Fruit fly (Drosophila melanogaster): Measurements from ENCODE around the gene CG12229.
A peak's percentile ranks its signal among the peaks of the same experiment; 100 is the strongest.

DNA sequence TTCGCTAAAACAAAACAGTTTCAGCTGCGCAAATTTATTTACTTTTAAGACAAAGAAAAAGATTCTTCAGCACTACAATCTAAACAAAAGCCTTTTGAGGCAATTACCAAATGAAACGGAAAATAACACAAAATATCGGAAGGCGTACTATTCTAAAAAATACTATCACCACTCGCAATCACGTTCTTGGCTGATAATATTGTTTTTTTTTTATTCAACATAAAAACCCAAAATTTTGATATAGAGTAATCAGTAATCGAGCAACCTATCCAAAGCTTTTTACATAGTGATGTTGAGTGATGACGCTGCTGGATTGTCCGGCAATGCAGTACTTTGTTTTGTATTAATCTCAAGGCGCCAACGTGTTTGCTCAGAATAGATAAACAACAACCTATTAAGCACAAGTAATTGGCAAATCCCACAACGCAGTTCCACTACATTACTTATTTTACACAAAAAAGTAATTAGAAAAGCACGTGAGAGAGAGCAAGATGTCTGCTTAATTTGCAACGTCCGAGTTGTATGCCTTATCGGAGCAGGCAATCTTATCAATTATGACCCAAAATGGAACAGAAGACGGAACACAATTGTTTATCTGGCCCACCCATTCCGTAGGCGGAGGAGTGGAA is 5.2 kb downstream of the CG12229 start:
- no peak for TF ChIP-seq lola (GFP tag; optimal IDR thresholded peaks at IDR 0.05)
- TF ChIP-seq CG12391 (tag; optimal IDR thresholded peaks at IDR 0.05) = no peak
- peak; percentile 7 for TF ChIP-seq gro (GFP tag; optimal IDR thresholded peaks at IDR 0.05)
- peak; percentile 12 for TF ChIP-seq CHES-1-like (GFP tag; optimal IDR thresholded peaks at IDR 0.05)
- no peak for TF ChIP-seq CG1792 (GFP tag; optimal IDR thresholded peaks at IDR 0.05)
- peak; percentile 11 for TF ChIP-seq CG13296 (GFP tag; optimal IDR thresholded peaks at IDR 0.05)
- TF ChIP-seq CG16813 (GFP tag; IDR thresholded peaks at IDR 0.05; ENCODE audit: partially characterized antibody) = no peak
